Fruit fly (Drosophila melanogaster): ENCODE data around the gene cin.

The cin gene

DNA sequence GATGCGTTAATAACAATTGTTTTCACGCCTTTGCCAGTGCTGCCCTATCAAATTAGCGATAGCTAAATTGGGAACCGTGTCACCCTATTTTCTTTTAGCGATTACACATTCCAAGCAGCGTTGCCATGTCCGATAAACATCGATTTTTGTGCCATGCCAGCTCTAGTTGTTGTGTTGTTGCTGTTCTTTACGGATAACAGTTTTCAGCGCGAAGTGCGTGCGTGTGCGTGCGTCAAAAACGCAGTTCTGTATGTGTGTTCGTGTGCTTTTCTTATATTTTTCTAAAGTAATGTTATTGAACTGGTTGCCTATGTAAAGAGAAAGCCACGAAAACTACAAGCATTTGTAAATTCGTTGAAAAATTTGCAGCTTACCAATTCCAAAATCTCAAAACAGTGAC lies 9.7 kb upstream of the cin start, which contains the start of the genes CG3038 and G9a (continued):
- TF ChIP-seq CG6813 (GFP tag; optimal IDR thresholded peaks at IDR 0.05): no peak
- peak; percentile 5 for TF ChIP-seq exex (tag; optimal IDR thresholded peaks at IDR 0.05)
- TF ChIP-seq CG16779 (GFP tag; IDR thresholded peaks at IDR 0.05): no peak
- TF ChIP-seq pb (GFP tag; optimal IDR thresholded peaks at IDR 0.05): peak; percentile 8
- TF ChIP-seq Sin3A (optimal IDR thresholded peaks at IDR 0.05): peak; percentile 75
- TF ChIP-seq CG10147 (GFP tag; optimal IDR thresholded peaks at IDR 0.05): peak; percentile 46
- peak; percentile 52 for TF ChIP-seq zfh2 (GFP tag; optimal IDR thresholded peaks at IDR 0.05)
- TF ChIP-seq CG6272 (GFP tag; IDR thresholded peaks at IDR 0.05): peak; percentile 59; the same call in 1 of the 2 replicates
- peak; percentile 72 for TF ChIP-seq nmo (GFP tag; optimal IDR thresholded peaks at IDR 0.05)
- peak; percentile 94 for TF ChIP-seq BEAF-32 (GFP tag; optimal IDR thresholded peaks at IDR 0.05)
- TF ChIP-seq Xrp1 (GFP tag; IDR thresholded peaks at IDR 0.05): no peak
- TF ChIP-seq HmgD (GFP tag; optimal IDR thresholded peaks at IDR 0.05): peak; percentile 59
- TF ChIP-seq CG14710 (tag; optimal IDR thresholded peaks at IDR 0.05): peak; percentile 100
- peak; percentile 77 for TF ChIP-seq CG33213 (GFP tag; optimal IDR thresholded peaks at IDR 0.05)
- no peak for TF ChIP-seq CG17361 (GFP tag; IDR thresholded peaks at IDR 0.05)
- no peak for TF ChIP-seq ash1 (GFP tag; optimal IDR thresholded peaks at IDR 0.05)
- no peak for TF ChIP-seq CG11398 (GFP tag; optimal IDR thresholded peaks at IDR 0.05)
- TF ChIP-seq salm (tag; optimal IDR thresholded peaks at IDR 0.05): peak; percentile 28
- TF ChIP-seq CG34224 (GFP tag; IDR thresholded peaks at IDR 0.05; ENCODE audit: partially characterized antibody): no peak
- peak; percentile 94 for TF ChIP-seq Ets97D (GFP tag; optimal IDR thresholded peaks at IDR 0.05)
- peak; percentile 9 for TF ChIP-seq CG10654 (GFP tag; optimal IDR thresholded peaks at IDR 0.05)
- TF ChIP-seq Hey (tag; optimal IDR thresholded peaks at IDR 0.05): no peak
- TF ChIP-seq PHDP (tag; optimal IDR thresholded peaks at IDR 0.05): peak; percentile 14
- TF ChIP-seq fd64A (GFP tag; optimal IDR thresholded peaks at IDR 0.05): no peak
- peak; percentile 30 for TF ChIP-seq CG6854 (GFP tag; optimal IDR thresholded peaks at IDR 0.05)
- TF ChIP-seq dpn (GFP tag; optimal IDR thresholded peaks at IDR 0.05): peak; percentile 54 to 64
- peak; percentile 0 for TF ChIP-seq Hand (GFP tag; optimal IDR thresholded peaks at IDR 0.05)
- peak; percentile 73 for TF ChIP-seq CG17186 (GFP tag; optimal IDR thresholded peaks at IDR 0.05)
- TF ChIP-seq Hmx (GFP tag; optimal IDR thresholded peaks at IDR 0.05): no peak
- no peak for TF ChIP-seq br (optimal IDR thresholded peaks at IDR 0.05)
- TF ChIP-seq CG33557 (GFP tag; optimal IDR thresholded peaks at IDR 0.05): no peak
- no peak for TF ChIP-seq HLH4C (GFP tag; IDR thresholded peaks at IDR 0.05; ENCODE audit: partially characterized antibody)
- peak; percentile 87 for TF ChIP-seq HmgZ (tag; optimal IDR thresholded peaks at IDR 0.05)
- no peak for TF ChIP-seq Trl (optimal IDR thresholded peaks at IDR 0.05)
- TF ChIP-seq Trl (GFP tag; optimal IDR thresholded peaks at IDR 0.05): peak; percentile 45
- no peak for TF ChIP-seq CG17912 (GFP tag; optimal IDR thresholded peaks at IDR 0.05)
- TF ChIP-seq wdn (GFP tag; IDR thresholded peaks at IDR 0.05): no peak
- TF ChIP-seq pho (GFP tag; optimal IDR thresholded peaks at IDR 0.05): peak; percentile 10
- TF ChIP-seq al (GFP tag; IDR thresholded peaks at IDR 0.05): no peak
- TF ChIP-seq CG10543 (GFP tag; optimal IDR thresholded peaks at IDR 0.05): peak; percentile 24
- no peak for TF ChIP-seq Blimp-1 (GFP tag; optimal IDR thresholded peaks at IDR 0.05)
- TF ChIP-seq CG11456 (GFP tag; IDR thresholded peaks at IDR 0.05): no peak
- no peak for TF ChIP-seq cad (GFP tag; optimal IDR thresholded peaks at IDR 0.05)
- TF ChIP-seq CG14014 (GFP tag; IDR thresholded peaks at IDR 0.05): no peak
- TF ChIP-seq corto (GFP tag; optimal IDR thresholded peaks at IDR 0.05): no peak
- TF ChIP-seq CG1024 (GFP tag; IDR thresholded peaks at IDR 0.05): no peak
- no peak for TF ChIP-seq CG16813 (GFP tag; IDR thresholded peaks at IDR 0.05; ENCODE audit: partially characterized antibody)
- no peak for TF ChIP-seq cato (GFP tag; optimal IDR thresholded peaks at IDR 0.05; ENCODE audit: borderline replicate concordance)
- no peak for TF ChIP-seq CG8281 (tag; optimal IDR thresholded peaks at IDR 0.05)
- TF ChIP-seq MTF-1 (GFP tag; optimal IDR thresholded peaks at IDR 0.05; ENCODE audit: borderline replicate concordance): no peak
- no peak for TF ChIP-seq CG6791 (GFP tag; IDR thresholded peaks at IDR 0.05; ENCODE audit: partially characterized antibody)
- TF ChIP-seq CG32767 (GFP tag; IDR thresholded peaks at IDR 0.05): no peak
